Worm (Caenorhabditis elegans): ENCODE data around the gene nhr-99.

Gene nhr-99

DNA sequence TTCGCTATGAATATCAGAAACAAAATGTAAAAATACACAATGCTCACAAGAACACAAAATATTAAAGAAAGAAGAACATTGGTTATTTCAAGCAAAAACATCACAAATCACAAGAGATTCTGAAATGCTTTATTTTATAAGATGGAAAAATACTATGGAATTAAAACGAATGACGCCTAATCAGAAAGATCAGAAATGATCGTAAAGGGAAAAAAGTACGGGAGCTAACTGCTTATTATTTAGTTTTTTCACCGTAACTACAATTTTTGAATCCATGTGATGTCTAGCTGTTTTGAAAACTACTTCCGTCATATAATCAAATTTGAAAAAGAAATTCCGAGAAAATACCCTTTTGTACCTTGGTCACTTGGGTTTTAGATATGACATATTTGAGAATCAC lies 6.1 kb upstream of the nhr-99 start, which contains the start of gene srbc-57:
Gene srbc-57 (minus strand): TSS at position 101 of the 400 bp plus-strand sequence.
- TF ChIP-seq nhr-76 (tag; optimal IDR thresholded peaks at IDR 0.05) (no peak), flh-1 (GFP tag; optimal IDR thresholded peaks at IDR 0.05) (no peak), sem-2 (GFP tag; optimal IDR thresholded peaks at IDR 0.05) (no peak), unc-39 (tag; optimal IDR thresholded peaks at IDR 0.05) (no peak), nhr-28 (tag; optimal IDR thresholded peaks at IDR 0.05) (no peak), ztf-11 (tag; optimal IDR thresholded peaks at IDR 0.05) (no peak), tbx-8 (GFP tag; optimal IDR thresholded peaks at IDR 0.05) (no peak), blmp-1 (tag; optimal IDR thresholded peaks at IDR 0.05) (no peak), mab-5 (tag; optimal IDR thresholded peaks at IDR 0.05) (no peak), elt-3 (tag; optimal IDR thresholded peaks at IDR 0.05) (no peak), M03D4.4 (tag; optimal IDR thresholded peaks at IDR 0.05) (no peak), ceh-83 (GFP tag; optimal IDR thresholded peaks at IDR 0.05) (no peak), nhr-237 (tag; optimal IDR thresholded peaks at IDR 0.05) (no peak)

DNA sequence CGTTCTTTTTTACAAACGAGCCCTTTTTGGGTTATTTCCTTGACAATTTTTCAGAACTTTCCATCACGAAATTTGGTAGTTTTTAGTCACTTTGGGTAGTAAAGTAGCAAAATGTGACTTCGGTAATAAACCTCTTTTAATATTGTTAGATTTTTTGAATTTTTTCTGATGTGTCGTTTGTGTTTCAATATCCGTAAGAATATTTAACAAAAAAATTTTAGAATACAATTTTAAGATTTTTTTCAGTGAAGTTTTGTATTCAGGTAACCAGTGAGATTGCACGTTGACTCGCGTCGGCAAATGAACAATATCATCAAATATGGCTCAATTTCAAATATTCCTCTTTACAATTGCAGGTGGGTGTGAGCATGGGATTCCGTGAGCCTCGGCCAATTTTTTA lies 2.0 kb upstream of the nhr-99 start, which contains the start of gene srt-31:
Gene srt-31 (plus strand): TSS at position 301 of the 400 bp plus-strand sequence.
- TF ChIP-seq lsy-2 (tag; optimal IDR thresholded peaks at IDR 0.05) = no peak
- no peak for TF ChIP-seq ceh-83 (GFP tag; optimal IDR thresholded peaks at IDR 0.05)
- TF ChIP-seq flh-1 (GFP tag; optimal IDR thresholded peaks at IDR 0.05) = no peak
- TF ChIP-seq cnd-1 (tag; optimal IDR thresholded peaks at IDR 0.05) = no peak
- no peak for TF ChIP-seq tbx-8 (GFP tag; optimal IDR thresholded peaks at IDR 0.05)
- TF ChIP-seq snpc-4 (tag; optimal IDR thresholded peaks at IDR 0.05) = no peak
- no peak for TF ChIP-seq mls-2 (tag; optimal IDR thresholded peaks at IDR 0.05)
- TF ChIP-seq elt-3 (tag; optimal IDR thresholded peaks at IDR 0.05) = no peak
- no peak for TF ChIP-seq zip-8 (tag; optimal IDR thresholded peaks at IDR 0.05)
- TF ChIP-seq unc-39 (tag; optimal IDR thresholded peaks at IDR 0.05) = no peak
- TF ChIP-seq nhr-12 (tag; optimal IDR thresholded peaks at IDR 0.05) = no peak

DNA sequence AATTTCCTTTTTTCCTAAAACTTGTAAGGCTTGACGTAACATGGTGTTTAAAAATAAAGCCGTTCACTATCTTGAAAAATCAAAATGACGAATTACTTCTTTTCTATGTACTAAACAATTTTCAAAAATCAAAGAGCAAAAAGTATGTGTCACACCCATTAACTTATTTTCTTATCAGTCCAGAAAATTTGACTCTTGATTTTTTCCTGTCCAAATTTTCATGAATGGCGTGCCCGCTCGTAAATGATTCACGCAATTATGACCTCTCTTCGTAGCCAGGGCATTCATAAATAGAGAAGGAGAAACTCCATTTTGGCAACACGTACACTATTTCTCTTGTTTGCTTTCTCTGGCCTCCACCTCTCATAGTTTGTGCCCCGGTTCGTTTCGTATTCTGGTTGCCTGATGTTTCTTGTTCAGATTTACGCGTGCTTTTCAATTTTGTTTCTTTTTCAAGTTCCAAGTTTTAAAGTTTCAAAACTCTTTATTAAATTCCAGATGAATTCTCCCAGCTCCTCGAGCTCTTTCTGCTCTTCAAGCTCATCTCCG lies 3.2 kb downstream of the nhr-99 start, which contains the start of gene nhr-55:
Gene nhr-55 (plus strand): TSS at position 499 of the 549 bp plus-strand sequence.
- no peak for TF ChIP-seq sptf-1 (tag; optimal IDR thresholded peaks at IDR 0.05)
- TF ChIP-seq lin-32 (GFP tag; optimal IDR thresholded peaks at IDR 0.05) = no peak
- TF ChIP-seq ceh-43 (GFP tag; optimal IDR thresholded peaks at IDR 0.05) = no peak
- TF ChIP-seq unc-62 (GFP tag; optimal IDR thresholded peaks at IDR 0.05) = no peak
- TF ChIP-seq ceh-83 (GFP tag; optimal IDR thresholded peaks at IDR 0.05) = no peak
- TF ChIP-seq nhr-12 (tag; optimal IDR thresholded peaks at IDR 0.05) = no peak
- TF ChIP-seq zip-8 (tag; optimal IDR thresholded peaks at IDR 0.05) = no peak
- no peak for TF ChIP-seq nhr-237 (tag; optimal IDR thresholded peaks at IDR 0.05)
- no peak for TF ChIP-seq flh-1 (GFP tag; optimal IDR thresholded peaks at IDR 0.05)
- no peak for TF ChIP-seq elt-1 (tag; optimal IDR thresholded peaks at IDR 0.05; ENCODE audit: borderline replicate concordance, insufficient read depth)
- no peak for TF ChIP-seq cnd-1 (tag; optimal IDR thresholded peaks at IDR 0.05)

DNA sequence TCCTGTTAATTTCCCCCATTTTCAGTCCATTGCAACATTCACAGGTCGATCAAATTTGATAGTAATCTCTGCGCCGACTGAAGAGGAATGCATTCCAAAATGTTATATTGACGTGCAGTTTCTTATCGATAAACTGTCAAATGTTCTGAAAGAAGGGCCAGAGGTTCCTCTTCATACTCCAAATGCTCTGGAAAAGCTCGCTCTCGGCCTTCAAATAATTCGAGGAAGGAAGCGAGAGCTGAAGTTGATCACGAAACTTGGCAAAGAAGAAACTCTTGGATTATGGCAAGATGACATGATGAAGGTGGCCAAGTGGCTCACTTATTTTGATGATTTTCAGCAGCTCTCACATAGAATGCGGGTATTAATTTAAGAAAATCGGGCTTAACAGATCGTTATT lies 4.5 kb downstream of the nhr-99 start:
- no peak for TF ChIP-seq unc-39 (tag; optimal IDR thresholded peaks at IDR 0.05)
- no peak for TF ChIP-seq bed-3 (GFP tag; optimal IDR thresholded peaks at IDR 0.05)
- TF ChIP-seq ces-1 (GFP tag; optimal IDR thresholded peaks at IDR 0.05) = no peak
- TF ChIP-seq nhr-12 (tag; optimal IDR thresholded peaks at IDR 0.05) = no peak
- TF ChIP-seq ham-2 (GFP tag; optimal IDR thresholded peaks at IDR 0.05) = no peak
- no peak for TF ChIP-seq elt-3 (tag; optimal IDR thresholded peaks at IDR 0.05)
- no peak for TF ChIP-seq pha-4 (tag; optimal IDR thresholded peaks at IDR 0.05)
- TF ChIP-seq snpc-4 (tag; optimal IDR thresholded peaks at IDR 0.05) = no peak
- no peak for TF ChIP-seq elt-1 (tag; optimal IDR thresholded peaks at IDR 0.05; ENCODE audit: borderline replicate concordance, insufficient read depth)
- TF ChIP-seq nhr-76 (tag; optimal IDR thresholded peaks at IDR 0.05) = no peak
- TF ChIP-seq lin-32 (GFP tag; optimal IDR thresholded peaks at IDR 0.05) = no peak
- TF ChIP-seq hlh-1 (tag; optimal IDR thresholded peaks at IDR 0.05) = no peak
- no peak for TF ChIP-seq mls-2 (tag; optimal IDR thresholded peaks at IDR 0.05)
- TF ChIP-seq ceh-39 (tag; optimal IDR thresholded peaks at IDR 0.05) = no peak
- no peak for TF ChIP-seq sptf-1 (tag; optimal IDR thresholded peaks at IDR 0.05)
- no peak for TF ChIP-seq drap-1 (GFP tag; optimal IDR thresholded peaks at IDR 0.05)
- no peak for TF ChIP-seq mep-1 (tag; optimal IDR thresholded peaks at IDR 0.05)

DNA sequence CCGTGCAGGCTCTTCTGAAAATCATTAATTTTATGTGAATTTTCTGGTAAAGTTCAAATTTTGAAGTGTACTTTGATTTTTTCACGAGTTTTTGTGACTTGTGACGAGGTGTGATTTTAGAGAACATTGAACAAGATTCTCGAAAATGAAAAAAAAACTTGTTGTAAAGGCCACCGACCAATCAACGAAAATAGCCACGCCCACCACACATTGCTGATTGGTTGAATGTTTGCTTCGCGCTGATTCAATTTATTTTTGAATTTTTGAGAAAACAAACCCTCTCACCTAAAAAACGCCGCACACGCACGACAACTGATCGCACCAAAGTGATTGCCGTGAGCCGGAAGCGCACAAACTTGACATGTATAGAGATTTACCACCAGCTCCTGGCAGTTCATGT lies 8.3 kb downstream of the nhr-99 start:
- TF ChIP-seq mab-5 (tag; optimal IDR thresholded peaks at IDR 0.05) (no peak), nhr-28 (tag; optimal IDR thresholded peaks at IDR 0.05) (no peak), elt-3 (tag; optimal IDR thresholded peaks at IDR 0.05) (no peak), sptf-1 (tag; optimal IDR thresholded peaks at IDR 0.05) (no peak), pha-4 (tag; optimal IDR thresholded peaks at IDR 0.05) (no peak), drap-1 (GFP tag; optimal IDR thresholded peaks at IDR 0.05) (no peak), lin-13 (tag; optimal IDR thresholded peaks at IDR 0.05) (no peak), snpc-4 (tag; optimal IDR thresholded peaks at IDR 0.05) (no peak), nhr-2 (tag; optimal IDR thresholded peaks at IDR 0.05) (no peak), bed-3 (GFP tag; optimal IDR thresholded peaks at IDR 0.05) (no peak), nhr-76 (tag; optimal IDR thresholded peaks at IDR 0.05) (no peak), flh-1 (GFP tag; optimal IDR thresholded peaks at IDR 0.05) (no peak), ztf-11 (tag; optimal IDR thresholded peaks at IDR 0.05) (no peak), ceh-43 (GFP tag; optimal IDR thresholded peaks at IDR 0.05) (no peak), hlh-1 (tag; optimal IDR thresholded peaks at IDR 0.05) (no peak), unc-62 (GFP tag; optimal IDR thresholded peaks at IDR 0.05) (no peak), cnd-1 (tag; optimal IDR thresholded peaks at IDR 0.05) (no peak), ces-1 (GFP tag; optimal IDR thresholded peaks at IDR 0.05) (no peak), zip-8 (tag; optimal IDR thresholded peaks at IDR 0.05) (no peak)

Measured in whole organism, mixed stage, embryonic.